Fruit fly (Drosophila melanogaster): Measurements from ENCODE around the gene Cpr67Fb.

The Cpr67Fb gene

DNA sequence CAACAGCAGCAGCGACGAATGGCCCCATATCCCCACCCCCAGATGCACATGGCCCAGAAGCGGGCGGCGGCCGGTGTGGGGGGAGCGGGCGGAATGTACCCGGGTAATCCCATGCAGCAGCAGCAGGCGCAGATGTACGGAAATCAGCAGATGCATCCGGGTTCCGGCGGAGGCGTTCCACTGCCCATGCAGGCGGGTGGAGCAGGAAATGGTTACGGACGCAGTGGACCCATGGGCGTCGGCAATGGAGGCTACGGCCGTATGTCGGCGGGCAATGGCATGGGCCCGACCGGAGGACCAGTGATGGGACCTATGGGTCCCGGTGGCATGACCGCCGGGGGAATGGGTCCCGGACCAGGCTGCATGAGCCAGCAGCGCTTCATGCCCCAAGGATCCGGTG is 22.4 kb upstream of the Cpr67Fb start:
- TF ChIP-seq CG17801 (GFP tag; optimal IDR thresholded peaks at IDR 0.05; ENCODE audit: partially characterized antibody), result no peak

DNA sequence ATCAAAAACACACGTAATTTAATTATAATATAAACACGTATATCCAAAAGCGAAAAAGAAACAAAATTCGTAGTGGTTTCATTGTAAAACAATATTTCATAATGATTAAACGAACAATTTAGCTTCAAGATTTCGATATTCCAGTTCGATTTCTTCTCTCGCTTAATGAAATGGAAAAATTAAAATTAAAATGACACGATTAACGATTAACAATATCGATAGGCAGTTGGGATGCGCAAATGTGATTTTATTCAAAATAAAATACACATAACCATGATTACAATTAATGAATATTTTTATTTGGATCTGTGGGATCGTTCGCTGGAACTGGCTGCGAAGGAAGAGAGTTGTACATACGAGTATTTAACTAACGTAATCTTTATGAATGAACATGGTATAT is 17.9 kb upstream of the Cpr67Fb start:
- TF ChIP-seq CG17801 (GFP tag; optimal IDR thresholded peaks at IDR 0.05; ENCODE audit: partially characterized antibody), result no peak

DNA sequence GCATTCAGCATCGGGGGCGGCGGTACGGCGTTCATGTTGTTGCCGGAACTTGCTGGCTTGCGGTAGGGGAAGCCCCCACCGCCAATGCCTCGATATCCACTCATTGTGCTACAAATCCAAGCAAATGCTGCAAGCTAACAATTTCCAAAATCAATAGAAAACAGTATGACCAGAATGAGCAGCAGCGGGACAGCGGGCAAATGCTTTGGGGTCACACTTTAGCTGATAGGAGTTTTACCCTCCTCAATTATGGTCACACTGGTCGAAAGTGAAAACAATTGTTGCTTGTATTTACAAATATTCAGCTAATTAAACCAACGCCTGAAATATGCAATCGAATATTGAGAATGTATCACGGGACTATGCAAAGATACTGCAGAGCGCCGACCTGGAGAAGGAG is 15.1 kb upstream of the Cpr67Fb start, which contains the start of the genes CG6418 and Blos4:
TSS of gene CG6418 (minus strand) at position 196 of the 400 bp plus-strand sequence.
TSS of gene Blos4 (plus strand) at position 244 of the 400 bp plus-strand sequence.
- no peak for TF ChIP-seq CG17801 (GFP tag; optimal IDR thresholded peaks at IDR 0.05; ENCODE audit: partially characterized antibody)

DNA sequence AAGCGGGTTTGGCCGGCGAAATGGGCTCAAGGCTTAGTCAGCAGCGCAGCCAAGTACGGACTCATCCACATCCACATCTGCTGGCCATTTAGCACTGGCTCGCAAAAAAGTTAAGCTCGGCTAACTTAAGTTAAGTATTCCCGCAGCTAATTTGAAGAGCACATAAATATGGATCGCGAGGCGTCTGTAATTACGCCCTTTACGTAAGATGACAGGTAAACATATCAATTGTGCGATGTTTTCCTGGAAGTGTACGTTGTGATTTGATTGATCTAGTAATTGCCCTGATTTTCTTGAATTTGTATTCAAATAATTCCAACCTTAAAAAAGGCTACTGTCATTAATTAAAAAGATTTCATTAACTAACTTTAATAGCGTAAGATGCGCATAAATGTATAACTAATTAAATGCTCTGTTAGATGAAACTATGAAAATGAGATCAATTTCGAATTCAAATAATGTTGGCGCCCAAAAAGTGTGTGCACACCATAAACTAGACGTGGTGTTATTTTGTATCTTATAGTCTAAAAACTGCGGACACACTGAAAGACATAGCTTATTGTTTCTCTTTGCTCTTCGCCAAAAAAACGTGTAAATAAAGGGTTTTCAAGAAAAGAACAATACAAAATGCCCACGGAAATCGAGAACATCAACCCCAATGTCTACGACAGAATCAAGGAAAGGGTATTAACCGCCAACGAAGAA is 11.5 kb upstream of the Cpr67Fb start, which contains the start of the genes CG6409 and galla-2:
TSS of gene CG6409 (minus strand) at position 51 of the 705 bp plus-strand sequence.
TSS of gene galla-2 (plus strand) at position 555 of the 705 bp plus-strand sequence.
- TF ChIP-seq CG17801 (GFP tag; optimal IDR thresholded peaks at IDR 0.05; ENCODE audit: partially characterized antibody), result no peak

DNA sequence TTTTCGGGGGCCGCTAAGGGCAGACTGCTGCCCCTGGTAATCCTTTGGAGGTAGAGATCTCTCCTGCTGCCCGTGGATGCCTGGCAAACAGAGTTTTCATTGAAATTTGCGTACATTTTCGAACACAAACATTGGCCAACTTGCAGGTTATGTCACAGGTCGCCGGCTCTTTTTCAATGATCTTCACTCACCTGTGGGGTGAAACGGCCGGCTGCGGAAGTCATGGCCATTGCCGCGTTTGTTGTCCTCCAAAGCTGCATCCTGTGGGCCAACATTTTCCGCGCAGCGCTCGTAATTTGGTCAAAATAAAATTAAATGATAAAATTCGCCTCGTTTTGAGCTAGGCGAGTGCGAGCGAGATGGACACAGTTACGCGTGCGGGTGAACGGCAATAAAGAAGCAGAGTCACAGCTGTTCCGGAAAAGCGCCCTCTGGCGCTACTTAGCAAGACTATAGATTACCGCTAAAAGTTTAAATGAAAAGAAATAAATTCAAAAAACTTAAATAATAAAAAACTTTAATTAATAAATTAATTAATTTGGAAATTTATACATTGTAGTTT is 8.2 kb upstream of the Cpr67Fb start:
- no peak for TF ChIP-seq CG17801 (GFP tag; optimal IDR thresholded peaks at IDR 0.05; ENCODE audit: partially characterized antibody)

DNA sequence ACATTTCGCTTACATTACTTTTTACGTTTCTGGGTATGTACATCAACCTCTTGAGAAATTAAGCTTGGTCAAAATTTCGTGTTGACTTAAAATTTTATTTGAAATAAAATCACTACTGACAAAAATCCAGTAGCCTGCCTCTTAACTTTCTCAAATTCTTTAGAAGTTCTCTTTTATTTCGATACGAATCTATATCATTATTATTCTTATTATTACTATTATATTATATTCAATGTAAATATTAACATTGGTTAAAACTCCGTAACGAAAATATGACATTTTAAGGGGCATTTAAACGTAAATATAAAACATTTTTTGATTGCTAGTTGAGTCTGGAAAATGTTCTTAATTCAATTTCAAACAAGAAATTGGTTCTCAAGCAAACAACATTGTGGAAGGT is 7.6 kb upstream of the Cpr67Fb start, which contains the start of gene OXA1L:
TSS of gene OXA1L (minus strand) at position 101 of the 400 bp plus-strand sequence.
- no peak for TF ChIP-seq CG17801 (GFP tag; optimal IDR thresholded peaks at IDR 0.05; ENCODE audit: partially characterized antibody)

DNA sequence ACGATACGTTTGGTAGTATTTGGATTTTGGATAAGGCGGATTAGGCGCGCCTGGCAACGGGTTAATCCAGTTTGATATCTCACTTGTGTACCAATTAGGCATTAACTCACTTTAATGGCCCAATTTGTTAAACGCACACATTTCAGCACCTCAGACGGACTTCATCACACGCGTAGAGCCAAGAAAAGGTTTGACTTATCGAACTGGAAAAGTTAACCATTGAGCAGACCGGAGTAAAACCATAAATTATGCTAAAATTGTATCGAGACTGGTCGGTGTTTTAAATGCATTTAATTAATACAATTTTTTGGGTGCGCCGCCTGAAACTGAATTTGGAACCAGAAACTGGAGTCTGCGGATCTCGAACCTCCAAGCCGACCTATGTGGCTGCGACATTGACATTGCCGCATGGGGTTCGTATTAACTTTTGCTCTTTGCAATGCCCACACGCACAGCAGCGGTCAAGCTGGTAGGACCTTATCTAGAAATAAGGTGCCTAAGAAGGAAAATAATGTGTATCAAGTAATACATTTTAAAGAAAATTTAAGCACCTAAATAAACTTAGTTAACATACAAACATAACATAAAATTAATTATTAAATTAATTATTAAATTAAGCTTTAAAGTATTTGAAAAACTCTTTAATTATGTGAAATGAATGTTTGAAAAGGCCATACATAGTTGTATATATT is 4.8 kb upstream of the Cpr67Fb start:
- TF ChIP-seq CG17801 (GFP tag; optimal IDR thresholded peaks at IDR 0.05; ENCODE audit: partially characterized antibody), result no peak

DNA sequence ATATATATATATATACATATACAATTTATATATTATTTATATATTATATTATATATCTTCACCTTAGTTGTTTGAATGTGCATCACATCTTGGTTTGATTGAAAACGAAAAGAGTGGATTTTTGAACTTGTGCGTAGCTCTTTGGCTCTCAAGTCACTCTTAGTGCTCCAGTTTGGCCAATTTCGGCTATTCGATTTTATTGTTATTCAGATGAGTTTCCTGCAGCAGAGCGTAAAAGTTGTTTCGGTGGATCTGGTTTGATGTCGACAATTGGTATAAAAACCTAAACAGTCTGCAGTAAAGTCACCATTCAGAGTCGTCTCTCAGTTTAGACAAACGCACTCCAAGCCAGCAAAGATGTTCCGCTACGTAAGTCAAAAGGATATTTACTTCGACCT is 4.3 kb upstream of the Cpr67Fb start, which contains the start of gene Cpr67Fa1:
TSS of gene Cpr67Fa1 (plus strand) at position 299 of the 398 bp plus-strand sequence.
- TF ChIP-seq CG17801 (GFP tag; optimal IDR thresholded peaks at IDR 0.05; ENCODE audit: partially characterized antibody), result no peak

DNA sequence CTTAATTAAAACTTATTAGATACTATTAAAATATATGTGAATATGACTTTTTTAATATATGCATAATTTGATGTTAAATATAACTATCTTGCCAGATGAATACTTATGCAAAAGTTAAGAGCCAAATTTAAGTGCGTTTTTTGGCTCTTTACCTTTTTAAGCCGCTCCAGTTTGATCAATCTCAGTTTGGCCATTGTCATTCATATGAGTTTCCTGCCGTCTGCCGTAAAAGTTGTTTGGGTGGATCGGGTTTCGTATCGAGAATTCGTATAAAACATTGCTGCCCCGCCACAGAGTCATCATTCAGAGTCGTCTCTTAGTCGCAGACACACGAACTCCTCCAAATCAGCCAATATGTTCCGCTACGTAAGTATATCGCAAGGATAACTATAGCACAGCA is 2.6 kb upstream of the Cpr67Fb start, which contains the start of gene Cpr67Fa2:
TSS of gene Cpr67Fa2 (plus strand) at position 301 of the 400 bp plus-strand sequence.
- TF ChIP-seq CG17801 (GFP tag; optimal IDR thresholded peaks at IDR 0.05; ENCODE audit: partially characterized antibody), result no peak

DNA sequence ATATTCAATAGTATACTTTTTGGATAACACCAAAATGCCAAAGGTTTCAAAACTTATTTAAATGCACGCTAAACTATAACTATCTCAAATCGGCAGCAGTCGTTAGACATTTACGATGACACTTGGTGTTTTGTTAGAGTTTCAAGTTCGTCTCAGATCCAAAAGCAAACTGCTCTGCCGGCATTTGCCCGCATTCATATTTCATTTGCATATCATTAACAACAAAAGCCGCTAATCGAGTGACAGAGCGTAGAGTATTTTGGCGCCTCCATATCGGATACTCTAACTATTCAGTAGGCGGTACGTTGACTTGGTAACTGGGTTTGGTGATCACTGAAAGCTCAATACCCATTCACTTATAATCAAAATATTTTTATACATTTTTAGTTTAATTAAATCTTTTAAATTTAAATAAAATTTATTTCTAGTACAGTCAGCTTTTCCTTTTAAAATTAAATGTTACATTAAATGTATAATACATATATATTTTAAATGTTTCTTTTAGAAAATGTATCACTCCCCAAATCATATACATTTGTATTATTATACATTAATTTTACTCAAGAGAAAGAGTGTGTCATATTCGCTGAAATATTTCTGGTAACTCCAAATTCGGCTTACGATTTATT is 703 bp upstream of the Cpr67Fb start:
- no peak for TF ChIP-seq CG17801 (GFP tag; optimal IDR thresholded peaks at IDR 0.05; ENCODE audit: partially characterized antibody)

DNA sequence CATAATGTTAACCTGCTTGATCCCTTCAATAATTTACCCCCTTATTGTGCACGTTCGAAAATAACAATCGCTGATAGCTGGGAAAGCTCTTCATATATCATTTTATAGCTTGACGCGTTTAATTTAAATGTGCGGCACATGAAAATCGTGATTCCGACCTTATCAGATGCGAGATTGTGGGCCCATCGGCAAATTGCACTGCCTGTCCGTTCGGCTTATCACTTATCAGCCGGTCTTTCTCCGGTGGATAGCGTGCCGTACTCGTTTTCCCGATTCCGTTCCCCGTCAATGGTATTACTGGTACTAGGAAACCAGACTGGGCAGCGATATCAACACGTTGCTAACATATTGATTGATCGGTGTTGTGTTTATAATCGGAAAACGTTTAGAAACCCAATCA is 3.0 kb downstream of the Cpr67Fb start:
- TF ChIP-seq CG17801 (GFP tag; optimal IDR thresholded peaks at IDR 0.05; ENCODE audit: partially characterized antibody), result no peak

DNA sequence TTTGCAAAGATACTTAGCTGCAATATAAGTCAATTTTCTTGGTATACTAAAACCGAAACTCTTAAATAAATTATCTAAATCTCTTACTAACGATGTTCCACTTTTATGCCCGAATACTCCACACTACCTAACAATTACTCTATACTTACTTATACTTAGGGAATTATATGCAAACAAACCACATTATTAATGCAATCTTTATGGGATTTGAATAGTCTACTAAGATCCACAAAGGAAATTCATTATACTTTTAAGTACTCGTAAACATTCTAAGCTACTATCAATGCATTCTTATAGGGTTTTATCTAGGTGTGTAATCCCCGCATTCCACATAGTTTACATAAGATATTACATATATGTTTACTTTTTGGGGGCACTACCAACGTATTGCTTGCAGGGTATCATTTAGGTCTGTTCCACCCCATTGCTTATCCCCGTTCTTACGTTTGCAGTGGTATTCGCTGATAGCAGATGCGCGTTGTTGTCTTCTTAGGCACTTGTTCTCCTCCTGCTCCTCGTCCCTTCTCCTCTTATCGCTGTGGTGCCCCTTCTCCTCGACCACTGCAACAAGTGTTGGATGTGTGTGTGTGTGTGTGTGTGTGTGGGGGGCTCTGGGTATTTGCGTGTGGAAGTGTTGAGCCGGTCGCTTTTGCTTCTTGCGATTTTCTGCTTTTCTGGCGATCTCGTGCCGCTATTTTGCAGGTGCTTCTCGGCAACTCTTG is 3.7 kb downstream of the Cpr67Fb start:
- TF ChIP-seq CG17801 (GFP tag; optimal IDR thresholded peaks at IDR 0.05; ENCODE audit: partially characterized antibody), result no peak

DNA sequence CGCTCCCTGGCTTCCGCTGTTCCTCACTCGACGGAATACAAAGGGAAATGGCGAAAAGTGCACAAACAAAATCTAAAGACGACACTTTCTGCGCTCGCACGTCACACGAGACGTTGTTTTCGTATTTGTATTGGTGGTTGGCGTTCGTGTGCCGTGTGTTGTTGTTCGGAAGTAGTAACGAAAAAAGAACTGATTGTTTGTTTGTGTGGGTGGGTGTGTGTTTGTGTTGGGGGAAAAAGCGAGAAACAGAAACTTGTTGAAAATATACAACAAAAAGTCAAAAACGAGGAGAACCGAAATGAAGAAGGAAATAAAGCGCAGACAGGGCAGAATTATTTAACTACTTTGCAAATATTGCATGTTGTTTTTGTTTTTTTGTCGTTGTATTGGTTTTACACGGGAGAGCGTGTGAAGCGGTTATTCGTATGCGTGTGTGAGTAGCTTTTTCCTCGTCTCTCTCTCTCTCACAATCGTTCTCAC is 4.3 kb downstream of the Cpr67Fb start:
- TF ChIP-seq CG17801 (GFP tag; optimal IDR thresholded peaks at IDR 0.05; ENCODE audit: partially characterized antibody), result peak; percentile 84

DNA sequence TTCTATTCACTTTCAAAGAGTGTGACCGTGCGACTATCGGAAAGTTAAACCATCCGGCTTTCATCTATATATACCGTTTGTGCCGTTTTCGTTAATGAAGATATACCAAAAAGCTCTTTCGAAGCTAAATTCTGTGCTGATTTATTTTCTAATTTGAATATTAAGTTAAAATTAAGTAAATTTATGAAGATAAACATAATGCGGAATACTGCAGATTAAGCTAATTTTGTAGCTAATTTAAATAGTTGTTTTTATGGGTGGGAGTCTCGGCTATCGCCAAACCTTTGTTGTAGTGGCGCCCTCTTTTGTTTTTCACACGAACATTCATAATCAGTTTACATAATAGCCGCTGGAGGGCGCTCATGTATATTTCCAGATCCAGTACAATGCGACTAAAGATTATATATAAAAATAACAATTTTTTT is 5.1 kb downstream of the Cpr67Fb start, which contains the start of gene Aps:
TSS of gene Aps (minus strand) at position 37 of the 425 bp plus-strand sequence.
- TF ChIP-seq CG17801 (GFP tag; optimal IDR thresholded peaks at IDR 0.05; ENCODE audit: partially characterized antibody), result no peak

All from ovary, adult (tissue).